Worm (Caenorhabditis elegans): Measurements from ENCODE around the gene nac-2.

The nac-2 gene

DNA sequence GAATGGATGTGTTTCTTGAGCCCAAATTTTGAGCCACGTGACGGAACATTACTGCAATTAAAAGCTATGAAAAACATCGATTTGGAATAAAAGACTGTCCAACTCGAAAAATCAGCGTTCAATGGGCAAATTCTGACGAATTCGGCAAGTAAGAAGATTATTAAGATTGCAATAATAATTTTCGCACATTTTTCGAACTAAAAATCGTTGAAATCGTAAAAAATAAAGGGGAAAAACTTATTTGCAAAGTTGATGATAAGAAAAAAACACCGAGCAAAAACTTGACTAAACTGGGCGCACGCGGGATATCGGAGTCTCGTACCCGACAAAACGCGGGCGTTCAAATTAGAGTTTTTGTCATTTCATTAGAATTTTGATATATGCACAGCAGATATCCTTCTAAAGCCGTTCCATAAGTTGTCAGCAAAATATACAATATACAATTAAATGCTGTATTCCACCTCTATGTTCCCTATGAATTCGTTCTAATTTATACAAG is 46.3 kb upstream of the nac-2 start, which contains the start of the genes mccc-2 and mrpl-44 (continued):
- TF ChIP-seq nhr-47 (tag; optimal IDR thresholded peaks at IDR 0.05): no peak
- TF ChIP-seq xbp-1 (tag; optimal IDR thresholded peaks at IDR 0.05): peak; percentile 33
- no peak for TF ChIP-seq ceh-90 (tag; optimal IDR thresholded peaks at IDR 0.05)
- TF ChIP-seq ceh-63 (GFP tag; optimal IDR thresholded peaks at IDR 0.05): no peak
- no peak for TF ChIP-seq unc-62 (GFP tag; optimal IDR thresholded peaks at IDR 0.05)
- peak; percentile 35 to 92 for TF ChIP-seq efl-1 (optimal IDR thresholded peaks at IDR 0.05)
- peak; percentile 92 to 99 for TF ChIP-seq efl-1 (GFP tag; optimal IDR thresholded peaks at IDR 0.05 in 1 of 2)
- TF ChIP-seq dpl-1 (GFP tag; optimal IDR thresholded peaks at IDR 0.05): peak; percentile 83 to 92 (median 92)
- TF ChIP-seq vab-15 (tag; optimal IDR thresholded peaks at IDR 0.05): no peak
- TF ChIP-seq hpl-2 (GFP tag; optimal IDR thresholded peaks at IDR 0.05): no peak
- TF ChIP-seq unc-86 (tag; optimal IDR thresholded peaks at IDR 0.05): no peak
- TF ChIP-seq unc-98 (GFP tag; IDR thresholded peaks at IDR 0.05): no peak
- TF ChIP-seq aha-1 (tag; optimal IDR thresholded peaks at IDR 0.05): no peak
- no peak for TF ChIP-seq tbx-2 (tag; optimal IDR thresholded peaks at IDR 0.05)
- no peak for TF ChIP-seq unc-30 (tag; optimal IDR thresholded peaks at IDR 0.05)
- TF ChIP-seq pax-3 (tag; optimal IDR thresholded peaks at IDR 0.05): no peak
- no peak for TF ChIP-seq alr-1 (tag; optimal IDR thresholded peaks at IDR 0.05; ENCODE audit: borderline replicate concordance)
- no peak for TF ChIP-seq pag-3 (tag; optimal IDR thresholded peaks at IDR 0.05; ENCODE audit: borderline replicate concordance, insufficient read depth)
- TF ChIP-seq ztf-4 (tag; optimal IDR thresholded peaks at IDR 0.05): no peak
- no peak for TF ChIP-seq aly-2 (tag; optimal IDR thresholded peaks at IDR 0.05)
- TF ChIP-seq nhr-71 (tag; optimal IDR thresholded peaks at IDR 0.05): no peak
- no peak for TF ChIP-seq fkh-4 (tag; optimal IDR thresholded peaks at IDR 0.05; ENCODE audit: borderline replicate concordance)
- TF ChIP-seq lin-15B (tag; optimal IDR thresholded peaks at IDR 0.05): peak; percentile 33
- no peak for TF ChIP-seq ama-1 (optimal IDR thresholded peaks at IDR 0.05)
- no peak for TF ChIP-seq pqm-1 (tag; optimal IDR thresholded peaks at IDR 0.05)
- no peak for TF ChIP-seq sup-37 (GFP tag; optimal IDR thresholded peaks at IDR 0.05)
- TF ChIP-seq zip-4 (GFP tag; optimal IDR thresholded peaks at IDR 0.05): no peak
- peak; percentile 90 to 95 for TF ChIP-seq lin-35 (GFP tag; optimal IDR thresholded peaks at IDR 0.05)
- no peak for TF ChIP-seq irx-1 (tag; optimal IDR thresholded peaks at IDR 0.05)
- peak; percentile 30 for TF ChIP-seq swsn-7 (tag; optimal IDR thresholded peaks at IDR 0.05)
- no peak for TF ChIP-seq nhr-84 (tag; optimal IDR thresholded peaks at IDR 0.05)
- no peak for TF ChIP-seq snpc-4 (tag; optimal IDR thresholded peaks at IDR 0.05)
- no peak for TF ChIP-seq nhr-237 (tag; optimal IDR thresholded peaks at IDR 0.05)
- TF ChIP-seq nhr-77 (tag; optimal IDR thresholded peaks at IDR 0.05): no peak
- TF ChIP-seq nhr-20 (tag; optimal IDR thresholded peaks at IDR 0.05): peak; percentile 23
- TF ChIP-seq skn-1 (tag; optimal IDR thresholded peaks at IDR 0.05): no peak
- no peak for TF ChIP-seq Y116A8C.19 (tag; optimal IDR thresholded peaks at IDR 0.05; ENCODE audit: borderline replicate concordance)
- TF ChIP-seq F16B12.6 (tag; optimal IDR thresholded peaks at IDR 0.05): peak; percentile 23
- no peak for TF ChIP-seq fkh-10 (GFP tag; optimal IDR thresholded peaks at IDR 0.05)
- no peak for TF ChIP-seq C34B4.2 (tag; optimal IDR thresholded peaks at IDR 0.05)
- TF ChIP-seq egl-27 (tag; optimal IDR thresholded peaks at IDR 0.05): no peak
- TF ChIP-seq jun-1 (tag; optimal IDR thresholded peaks at IDR 0.05): no peak
- TF ChIP-seq egl-13 (tag; optimal IDR thresholded peaks at IDR 0.05): no peak
- TF ChIP-seq lir-3 (tag; optimal IDR thresholded peaks at IDR 0.05; ENCODE audit: poor library complexity): no peak
- no peak for TF ChIP-seq nhr-12 (tag; optimal IDR thresholded peaks at IDR 0.05)
- no peak for TF ChIP-seq mab-9 (GFP tag; IDR thresholded peaks at IDR 0.05)
- TF ChIP-seq mef-2 (tag; optimal IDR thresholded peaks at IDR 0.05): no peak
- no peak for TF ChIP-seq ceh-8 (GFP tag; optimal IDR thresholded peaks at IDR 0.05)
- no peak for TF ChIP-seq nhr-28 (tag; optimal IDR thresholded peaks at IDR 0.05)
- no peak for TF ChIP-seq snu-23 (GFP tag; optimal IDR thresholded peaks at IDR 0.05)
- TF ChIP-seq ces-1 (GFP tag; optimal IDR thresholded peaks at IDR 0.05): no peak
- no peak for TF ChIP-seq nhr-76 (tag; optimal IDR thresholded peaks at IDR 0.05)
- TF ChIP-seq zag-1 (tag; optimal IDR thresholded peaks at IDR 0.05): no peak
- TF ChIP-seq lin-39 (tag; optimal IDR thresholded peaks at IDR 0.05): no peak
